Fruit fly (Drosophila melanogaster): ENCODE data around the gene caup.

Gene caup

dm6 chr3L:12609387-12609799 lies at the start of gene caup:
Gene caup (plus strand): TSS chr3L:12609631.
- no peak for TF ChIP-seq CG17801 (GFP tag; optimal IDR thresholded peaks at IDR 0.05; ENCODE audit: partially characterized antibody)

- no peak for TF ChIP-seq CG17801 (GFP tag; optimal IDR thresholded peaks at IDR 0.05; ENCODE audit: partially characterized antibody)
Observed at dm6 chr3L:12564284-12564683, 45.1 kb upstream of the caup start.

- no peak for TF ChIP-seq CG17801 (GFP tag; optimal IDR thresholded peaks at IDR 0.05; ENCODE audit: partially characterized antibody)
Observed at dm6 chr3L:12564979-12565378, 44.5 kb upstream of the caup start.

DNA sequence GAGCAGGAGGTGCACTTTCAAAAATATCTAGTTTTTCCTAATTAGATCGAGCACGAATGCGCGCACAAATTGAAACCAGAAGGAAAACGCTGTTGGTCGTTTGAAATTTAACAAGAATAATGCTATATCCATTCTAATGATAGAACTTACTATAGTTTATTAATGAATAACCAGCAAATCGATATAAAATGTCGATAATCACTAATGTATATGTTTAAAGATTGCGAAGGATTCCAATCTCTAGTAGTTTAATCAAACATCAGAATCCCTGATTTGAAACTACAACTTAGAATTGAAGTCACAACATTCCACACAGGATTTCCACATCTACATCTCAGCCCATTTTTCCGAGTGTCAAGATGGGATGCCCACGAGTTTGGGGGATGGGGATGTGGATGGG lies 44.0 kb upstream of the caup start:
- TF ChIP-seq CG17801 (GFP tag; optimal IDR thresholded peaks at IDR 0.05; ENCODE audit: partially characterized antibody) = no peak

dm6 chr3L:12566065-12566730 lies 43.2 kb upstream of the caup start:
- no peak for TF ChIP-seq CG17801 (GFP tag; optimal IDR thresholded peaks at IDR 0.05; ENCODE audit: partially characterized antibody)

DNA sequence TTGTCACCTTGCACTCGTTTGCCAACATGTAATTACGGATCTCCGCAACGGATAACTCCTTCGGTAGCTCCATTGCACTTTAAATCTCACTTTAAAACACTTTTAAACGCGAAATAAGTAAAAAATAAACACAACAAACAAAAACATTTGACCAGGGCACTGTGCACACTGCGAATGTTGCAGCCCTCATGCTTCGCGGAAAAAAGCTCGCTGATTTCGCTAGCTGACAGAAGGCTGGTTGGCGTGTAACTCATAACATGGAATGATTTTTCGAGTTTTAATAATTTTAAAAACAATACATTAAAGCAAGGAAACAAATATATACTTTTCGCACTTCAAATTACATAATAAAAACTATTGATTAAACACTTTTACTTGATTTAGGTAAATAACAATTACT lies 37.1 kb upstream of the caup start, which contains the start of gene sowah:
TSS of gene sowah (minus strand) at position 177 of the 400 bp plus-strand sequence.
- TF ChIP-seq CG17801 (GFP tag; optimal IDR thresholded peaks at IDR 0.05; ENCODE audit: partially characterized antibody) = no peak

DNA sequence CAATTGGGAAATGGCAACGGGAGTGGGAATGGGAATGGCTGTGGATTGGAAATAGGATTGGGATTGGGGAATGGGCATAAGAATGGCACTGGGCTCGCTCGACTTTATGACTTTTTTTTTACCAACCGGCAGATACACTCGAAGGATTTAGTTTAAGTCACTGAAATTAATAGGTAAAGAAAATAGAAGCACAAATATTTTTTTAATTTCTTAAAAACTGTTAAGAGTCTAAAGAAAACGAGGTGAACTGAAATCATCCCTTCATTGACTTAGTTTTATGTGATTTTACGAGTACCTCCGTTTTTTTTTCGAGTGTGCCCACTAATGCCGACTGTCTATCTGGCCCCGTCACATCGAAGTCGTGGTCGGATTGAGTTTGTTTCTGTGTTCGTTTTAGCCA lies 34.6 kb upstream of the caup start:
- no peak for TF ChIP-seq CG17801 (GFP tag; optimal IDR thresholded peaks at IDR 0.05; ENCODE audit: partially characterized antibody)

- no peak for TF ChIP-seq CG17801 (GFP tag; optimal IDR thresholded peaks at IDR 0.05; ENCODE audit: partially characterized antibody)
Observed at dm6 chr3L:12580212-12580676, 29.2 kb upstream of the caup start, which contains the start of gene ara. Gene ara (plus strand): TSS chr3L:12580672.

- TF ChIP-seq CG17801 (GFP tag; optimal IDR thresholded peaks at IDR 0.05; ENCODE audit: partially characterized antibody) = no peak
Observed at dm6 chr3L:12584977-12585376, 24.5 kb upstream of the caup start.

- no peak for TF ChIP-seq CG17801 (GFP tag; optimal IDR thresholded peaks at IDR 0.05; ENCODE audit: partially characterized antibody)
Observed at dm6 chr3L:12585761-12586160, 23.7 kb upstream of the caup start.

DNA sequence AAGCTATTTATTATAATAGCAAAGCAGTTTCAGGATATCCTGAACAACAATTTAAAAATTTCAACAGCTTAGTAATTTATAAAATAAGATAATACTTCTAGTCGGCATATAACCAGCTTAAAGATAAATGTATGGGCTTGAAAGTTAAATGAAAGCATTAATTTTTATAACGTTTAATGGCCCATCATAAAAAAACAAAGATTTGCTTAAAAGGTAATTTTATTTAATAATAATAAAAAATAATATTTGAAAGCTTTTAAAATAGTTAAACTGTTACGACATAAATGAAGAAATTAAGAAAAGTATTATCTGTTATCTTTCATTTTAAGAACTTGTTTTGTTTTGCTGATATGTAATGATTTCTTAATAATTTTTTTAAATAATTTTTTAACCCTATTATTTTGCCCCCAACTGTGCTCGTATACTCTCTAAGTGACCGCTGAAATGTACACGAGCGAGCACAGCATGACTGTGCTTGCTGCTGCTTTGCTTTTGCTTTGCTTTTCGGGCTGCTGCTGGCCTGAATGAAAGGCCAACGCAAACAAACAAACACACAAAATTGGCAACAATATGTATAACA lies 22.1 kb upstream of the caup start:
- TF ChIP-seq CG17801 (GFP tag; optimal IDR thresholded peaks at IDR 0.05; ENCODE audit: partially characterized antibody) = no peak

DNA sequence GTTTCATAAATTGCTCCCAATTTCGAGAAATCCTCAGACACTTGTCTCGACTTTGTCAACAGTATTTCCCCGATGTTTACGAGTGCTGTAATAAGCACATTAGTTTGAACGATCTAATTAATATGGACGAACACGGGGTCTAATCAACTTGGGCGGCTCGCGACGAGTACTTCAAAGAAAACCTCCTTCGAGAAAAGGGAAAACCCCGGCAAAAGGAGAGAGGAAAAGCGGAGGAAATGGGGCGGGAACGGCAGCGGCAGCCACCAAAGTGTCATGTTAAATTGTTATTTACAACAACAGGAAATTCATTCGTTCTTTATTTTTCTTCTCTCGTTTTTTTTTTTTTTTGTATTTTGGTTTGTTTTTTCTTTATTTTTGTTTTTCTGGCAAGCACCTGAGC lies 21.2 kb upstream of the caup start:
- no peak for TF ChIP-seq CG17801 (GFP tag; optimal IDR thresholded peaks at IDR 0.05; ENCODE audit: partially characterized antibody)

dm6 chr3L:12588863-12589262 lies 20.6 kb upstream of the caup start:
- TF ChIP-seq CG17801 (GFP tag; optimal IDR thresholded peaks at IDR 0.05; ENCODE audit: partially characterized antibody) = no peak

DNA sequence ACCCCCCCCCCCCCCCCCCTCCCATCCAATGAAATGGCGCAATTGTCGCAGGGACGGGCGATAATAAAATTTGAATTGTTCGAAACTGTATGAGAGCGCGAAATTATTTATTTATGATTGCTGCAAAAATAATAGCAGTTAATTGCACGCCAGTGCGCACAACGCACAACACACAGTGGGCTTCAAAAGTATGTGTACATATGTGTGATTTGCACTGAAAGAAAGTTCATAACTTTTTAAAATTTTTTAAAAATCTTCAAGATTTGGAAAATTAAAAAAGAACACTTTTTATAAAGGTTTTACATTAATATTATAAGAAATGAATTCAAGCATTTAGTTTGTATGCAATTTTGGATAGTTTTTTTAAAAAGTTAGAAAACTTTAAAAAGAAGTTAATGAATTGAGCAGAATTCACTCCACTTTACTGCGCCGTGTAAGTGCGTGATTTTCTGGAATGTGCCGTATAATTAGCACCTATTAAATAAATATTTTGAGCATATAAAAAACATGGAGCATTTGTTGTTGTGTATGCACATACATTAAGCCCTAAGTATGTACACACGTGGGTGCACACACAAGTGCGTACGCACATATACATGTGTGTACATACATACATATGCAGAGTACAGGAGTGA lies 19.3 kb upstream of the caup start:
- TF ChIP-seq CG17801 (GFP tag; optimal IDR thresholded peaks at IDR 0.05; ENCODE audit: partially characterized antibody) = no peak

dm6 chr3L:12590709-12591108 lies 18.7 kb upstream of the caup start:
- no peak for TF ChIP-seq CG17801 (GFP tag; optimal IDR thresholded peaks at IDR 0.05; ENCODE audit: partially characterized antibody)

- no peak for TF ChIP-seq CG17801 (GFP tag; optimal IDR thresholded peaks at IDR 0.05; ENCODE audit: partially characterized antibody)
Observed at dm6 chr3L:12594852-12595251, 14.6 kb upstream of the caup start.
